Fruit fly (Drosophila melanogaster): Measurements from ENCODE around the gene SPH93.

- TF ChIP-seq toe (GFP tag; optimal IDR thresholded peaks at IDR 0.05), result no peak
- TF ChIP-seq CG7101 (tag; optimal IDR thresholded peaks at IDR 0.05), result no peak
- TF ChIP-seq cnc (optimal IDR thresholded peaks at IDR 0.05), result no peak
- no peak for TF ChIP-seq CG12768 (GFP tag; optimal IDR thresholded peaks at IDR 0.05)
- no peak for TF ChIP-seq bab1 (GFP tag; optimal IDR thresholded peaks at IDR 0.05)
- no peak for TF ChIP-seq cic (GFP tag; optimal IDR thresholded peaks at IDR 0.05)
- TF ChIP-seq CG1620 (GFP tag; optimal IDR thresholded peaks at IDR 0.05), result no peak
- no peak for TF ChIP-seq pad (GFP tag; optimal IDR thresholded peaks at IDR 0.05)
- TF ChIP-seq CG33017 (tag; optimal IDR thresholded peaks at IDR 0.05), result no peak
- no peak for TF ChIP-seq Crg-1 (GFP tag; optimal IDR thresholded peaks at IDR 0.05)
- no peak for TF ChIP-seq CG14711 (tag; optimal IDR thresholded peaks at IDR 0.05)
Measured at dm6 chr2L:17498721-17499120, 43.0 kb upstream of the SPH93 start, which contains the start of gene CG15142.

Data from whole organism, adult.